Fruit fly (Drosophila melanogaster) whole organism, embryonic: ENCODE data around the gene CG31663.

ENCODE experiments used
- Bdp1 ChIP-seq: fragments of 200-800 bp; sonication (Bioruptor generic); optimal IDR thresholded peaks from 3 replicates; lab custom pipeline; 2016; ENCODE audit warnings: missing biosample characterization, missing genetic modification characterization
- Bteb2 ChIP-seq: fragments of 200-800 bp; sonication (Bioruptor generic); optimal IDR thresholded peaks from 2 replicates; lab custom pipeline; 2016; ENCODE audit warnings: missing biosample characterization, missing genetic modification characterization
- CG11695 ChIP-seq: fragments of 200-800 bp; sonication (Bioruptor generic); IDR thresholded peaks from 3 replicates; pipeline ENCODE4 v1.3.6; 2022; ENCODE audit warnings: missing biosample characterization, missing genetic modification characterization
- CG12659 ChIP-seq: fragments of 200-800 bp; sonication (Bioruptor generic); optimal IDR thresholded peaks from 3 replicates; lab custom pipeline; 2017; ENCODE audit warnings: mild to moderate bottlenecking, missing biosample characterization, missing genetic modification reagents, missing genetic modification characterization
- CG13287 ChIP-seq: fragments of 200-800 bp; sonication (Bioruptor generic); IDR thresholded peaks from 2 replicates; pipeline ENCODE4 v1.3.6; 2022; ENCODE audit warnings: missing biosample characterization, missing genetic modification characterization; ENCODE audit not compliant: partially characterized antibody
- CG13624 ChIP-seq: fragments of 200-800 bp; sonication (Bioruptor generic); optimal IDR thresholded peaks from 2 replicates; lab custom pipeline; 2016; ENCODE audit warnings: missing biosample characterization, missing genetic modification characterization
- CG14710 ChIP-seq: fragments of 200-800 bp; sonication (Bioruptor generic); optimal IDR thresholded peaks from 3 replicates; lab custom pipeline; 2019; ENCODE audit warnings: missing biosample characterization, mild to moderate bottlenecking, missing genetic modification characterization, moderate library complexity
- CG17612 ChIP-seq: fragments of 200-800 bp; sonication (Bioruptor generic); IDR thresholded peaks from 2 replicates; pipeline ENCODE4 v1.3.6; 2022; ENCODE audit warnings: missing biosample characterization, missing genetic modification characterization
- CG2120 ChIP-seq: fragments of 200-800 bp; sonication (Bioruptor generic); optimal IDR thresholded peaks from 3 replicates; lab custom pipeline; 2016; ENCODE audit warnings: missing biosample characterization, missing genetic modification characterization
- CG2678 ChIP-seq: fragments of 200-800 bp; sonication (Bioruptor generic); optimal IDR thresholded peaks from 3 replicates; lab custom pipeline; 2019; ENCODE audit warnings: missing biosample characterization, mild to moderate bottlenecking, missing genetic modification characterization, moderate library complexity
- CG2712 ChIP-seq: fragments of 200-800 bp; optimal IDR thresholded peaks from 3 replicates; lab custom pipeline; 2019; ENCODE audit warnings: missing biosample characterization, mild to moderate bottlenecking, missing genetic modification characterization, moderate library complexity
- CG31441 ChIP-seq: fragments of 200-800 bp; sonication (Bioruptor generic); IDR thresholded peaks from 2 replicates; pipeline ENCODE4 v1.3.6; 2022; ENCODE audit warnings: missing biosample characterization, missing genetic modification characterization
- CG3163 ChIP-seq: fragments of 200-800 bp; sonication (Bioruptor generic); optimal IDR thresholded peaks from 3 replicates; lab custom pipeline; 2016; ENCODE audit warnings: missing biosample characterization, missing genetic modification characterization
- CG8290 ChIP-seq, 3 experiments: fragments of 200-800 bp; sonication (Bioruptor generic); optimal IDR thresholded peaks; 2 replicates each; lab custom pipeline; 2016 to 2019; ENCODE audit warnings: missing biosample characterization in 3 of 3, missing genetic modification characterization in 3 of 3, mild to moderate bottlenecking in 2 of 3, moderate library complexity in 1 of 3
- D19A ChIP-seq: fragments of 200-800 bp; optimal IDR thresholded peaks from 3 replicates; lab custom pipeline; 2019; ENCODE audit warnings: missing biosample characterization, mild to moderate bottlenecking, missing genetic modification characterization, moderate library complexity
- D19B ChIP-seq: fragments of 200-800 bp; sonication (Bioruptor generic); optimal IDR thresholded peaks from 2 replicates; lab custom pipeline; 2017; ENCODE audit warnings: missing biosample characterization, mild to moderate bottlenecking, missing genetic modification characterization
- Drgx ChIP-seq: fragments of 200-800 bp; sonication (Bioruptor generic); IDR thresholded peaks from 2 replicates; pipeline ENCODE4 v1.3.6; 2022; ENCODE audit warnings: missing biosample characterization, missing genetic modification characterization
- E2f1 ChIP-seq: fragments of 200-800 bp; sonication (Bioruptor generic); IDR thresholded peaks from 2 replicates; pipeline ENCODE4 v1.3.6; 2022; ENCODE audit warnings: missing biosample characterization, missing genetic modification characterization
- Ets65A ChIP-seq: fragments of 200-800 bp; sonication (Bioruptor generic); peaks from one replicate; lab custom pipeline; 2016; ENCODE audit warnings: missing biosample characterization, missing genetic modification characterization
- Ets97D ChIP-seq: fragments of 200-800 bp; sonication (Bioruptor generic); optimal IDR thresholded peaks from 3 replicates; lab custom pipeline; 2016; ENCODE audit warnings: missing biosample characterization, missing genetic modification characterization
- Lim3 ChIP-seq: fragments of 200-800 bp; sonication (Bioruptor generic); IDR thresholded peaks from 2 replicates; pipeline ENCODE4 v1.3.6; 2022; ENCODE audit warnings: missing biosample characterization, missing genetic modification characterization
- MESR4 ChIP-seq: fragments of 200-800 bp; sonication (Bioruptor generic); optimal IDR thresholded peaks from 2 replicates; lab custom pipeline; 2018; ENCODE audit warnings: missing biosample characterization, mild to moderate bottlenecking, missing genetic modification characterization, moderate library complexity
- Med ChIP-seq: fragments of 200-800 bp; sonication (Bioruptor generic); peaks from one replicate; lab custom pipeline; 2016; ENCODE audit warnings: missing biosample characterization, missing genetic modification characterization, mild to moderate bottlenecking, inconsistent platforms, moderate library complexity
- NFAT ChIP-seq: fragments of 200-800 bp; sonication (Bioruptor generic); IDR thresholded peaks from 2 replicates; pipeline ENCODE4 v1.3.6; 2022; ENCODE audit warnings: missing biosample characterization, missing genetic modification characterization
- Oli ChIP-seq: fragments of 200-800 bp; sonication (Bioruptor generic); optimal IDR thresholded peaks from 2 replicates; lab custom pipeline; 2018; ENCODE audit warnings: missing biosample characterization, mild to moderate bottlenecking, missing genetic modification characterization, moderate library complexity
- Pdp1 ChIP-seq, 2 experiments: fragments of 200-800 bp; sonication (Bioruptor generic); optimal IDR thresholded peaks; 3 replicates each; lab custom pipeline; 2016; ENCODE audit warnings: missing biosample characterization in 2 of 2, missing genetic modification characterization in 2 of 2, mild to moderate bottlenecking in 1 of 2, moderate library complexity in 1 of 2
- Sox102F ChIP-seq: fragments of 200-800 bp; sonication (Bioruptor generic); optimal IDR thresholded peaks from 2 replicates; lab custom pipeline; 2018; ENCODE audit warnings: missing biosample characterization, mild to moderate bottlenecking, missing genetic modification characterization, moderate library complexity
- Trl ChIP-seq, 3 experiments: fragments of >200 bp in 2 of 3; fragments of 200-800 bp in 1 of 3; sonication (Bioruptor generic) in 1 of 3; optimal IDR thresholded peaks; 2 replicates in 1 of 3; 3 replicates in 2 of 3; lab custom pipeline; 2016 to 2017; ENCODE audit warnings: missing biosample characterization in 1 of 3, missing genetic modification characterization in 1 of 3
- amos ChIP-seq: fragments of 200-800 bp; sonication (Bioruptor generic); IDR thresholded peaks from 2 replicates; pipeline ENCODE4 v1.3.6; 2022; ENCODE audit warnings: missing biosample characterization, missing genetic modification characterization; ENCODE audit not compliant: partially characterized antibody
- ash1 ChIP-seq: fragments of 200-800 bp; sonication (Bioruptor generic); optimal IDR thresholded peaks from 2 replicates; lab custom pipeline; 2018; ENCODE audit warnings: missing biosample characterization, mild to moderate bottlenecking, missing genetic modification characterization
- bsh ChIP-seq, 2 experiments: fragments of 200-800 bp; sonication (Bioruptor generic); optimal IDR thresholded peaks; 2 replicates each; lab custom pipeline; 2017 to 2018; ENCODE audit warnings: mild to moderate bottlenecking in 2 of 2, missing biosample characterization in 2 of 2, missing genetic modification characterization in 2 of 2, moderate library complexity in 1 of 2
- chinmo ChIP-seq: fragments of 200-800 bp; sonication (Bioruptor generic); IDR thresholded peaks from 4 replicates; pipeline ENCODE4 v1.3.6; 2022; ENCODE audit warnings: missing biosample characterization, missing genetic modification characterization; ENCODE audit not compliant: partially characterized antibody
- crp ChIP-seq, 2 experiments: fragments of 200-800 bp; sonication (Bioruptor generic); optimal IDR thresholded peaks; 2 replicates in 1 of 2; 3 replicates in 1 of 2; lab custom pipeline; 2017; ENCODE audit warnings: missing biosample characterization in 2 of 2, missing genetic modification characterization in 2 of 2, mild to moderate bottlenecking in 1 of 2, moderate library complexity in 1 of 2
- danr ChIP-seq: fragments of 200-800 bp; sonication (Bioruptor generic); IDR thresholded peaks from 2 replicates; pipeline ENCODE4 v1.3.6; 2022; ENCODE audit warnings: missing biosample characterization, missing genetic modification characterization
- gfzf ChIP-seq: fragments of 200-800 bp; sonication (Bioruptor generic); optimal IDR thresholded peaks from 2 replicates; lab custom pipeline; 2016; ENCODE audit warnings: missing biosample characterization, mild to moderate bottlenecking, missing genetic modification characterization, moderate library complexity
- hkb ChIP-seq, 2 experiments: fragments of 200-800 bp in 1 of 2; fragments of >200 bp in 1 of 2; sonication (Bioruptor generic) in 1 of 2; IDR thresholded peaks in 1 of 2; optimal IDR thresholded peaks in 1 of 2; 2 replicates each; pipeline versions ENCODE4 v1.3.6 to Lab custom; 2017 to 2022; ENCODE audit warnings: missing biosample characterization in 1 of 2, missing genetic modification characterization in 1 of 2
- jigr1 ChIP-seq: fragments of 200-800 bp; sonication (Bioruptor generic); IDR thresholded peaks from 3 replicates; pipeline ENCODE4 v1.3.6; 2022; ENCODE audit warnings: missing biosample characterization, missing genetic modification characterization
- knrl ChIP-seq: fragments of 200-800 bp; sonication (Bioruptor generic); IDR thresholded peaks from 3 replicates; pipeline ENCODE4 v1.3.6; 2022; ENCODE audit warnings: missing biosample characterization, missing genetic modification characterization; ENCODE audit not compliant: partially characterized antibody
- lab ChIP-seq: fragments of 200-800 bp; sonication (Bioruptor generic); optimal IDR thresholded peaks from 3 replicates; lab custom pipeline; 2017; ENCODE audit warnings: missing biosample characterization, missing genetic modification characterization, mild to moderate bottlenecking, moderate library complexity, missing genetic modification reagents
- pan ChIP-seq, 4 experiments: fragments of >200 bp in 3 of 4; fragments of 200-800 bp in 1 of 4; sonication (Bioruptor generic) in 1 of 4; optimal IDR thresholded peaks in 3 of 4; IDR thresholded peaks in 1 of 4; 2 replicates each; pipeline versions ENCODE4 v1.3.6 to Lab custom; 2017 to 2022; ENCODE audit warnings: missing biosample characterization in 2 of 4, missing genetic modification characterization in 2 of 4, mixed read lengths in 1 of 4
- prd ChIP-seq, 3 experiments: fragments of >200 bp in 2 of 3; fragments of 200-800 bp in 1 of 3; sonication (Bioruptor generic) in 1 of 3; optimal IDR thresholded peaks in 2 of 3; IDR thresholded peaks in 1 of 3; 2 replicates in 2 of 3; 3 replicates in 1 of 3; pipeline versions ENCODE4 v1.3.6 to Lab custom; 2017 to 2022; ENCODE audit warnings: missing biosample characterization in 1 of 3, missing genetic modification characterization in 1 of 3
- pzg ChIP-seq: fragments of 200-800 bp; sonication (Bioruptor generic); optimal IDR thresholded peaks from 3 replicates; lab custom pipeline; 2018; ENCODE audit warnings: missing biosample characterization, mild to moderate bottlenecking, missing genetic modification characterization, moderate library complexity
- row ChIP-seq: fragments of 200-800 bp; sonication (Bioruptor generic); IDR thresholded peaks from 3 replicates; pipeline ENCODE4 v1.3.6; 2022; ENCODE audit warnings: missing biosample characterization, missing genetic modification characterization
- sens ChIP-seq: fragments of 200-800 bp; sonication (Bioruptor generic); peaks from one replicate; lab custom pipeline; 2016; ENCODE audit warnings: missing biosample characterization, missing genetic modification characterization
- stwl ChIP-seq: fragments of 200-800 bp; sonication (Bioruptor generic); optimal IDR thresholded peaks from 3 replicates; lab custom pipeline; 2018; ENCODE audit warnings: missing biosample characterization, mild to moderate bottlenecking, missing genetic modification characterization, moderate library complexity
- z ChIP-seq: fragments of 200-800 bp; sonication (Bioruptor generic); IDR thresholded peaks from 3 replicates; pipeline ENCODE4 v1.3.6; 2022; ENCODE audit warnings: missing biosample characterization, missing genetic modification characterization
- zen ChIP-seq: fragments of 200-800 bp; sonication (Bioruptor generic); optimal IDR thresholded peaks from 3 replicates; lab custom pipeline; 2018; ENCODE audit warnings: missing biosample characterization, mild to moderate bottlenecking, missing genetic modification characterization, moderate library complexity

Gene CG31663

dm6 chr2L:1909681-1910080 is 28.4 kb upstream of the CG31663 start (continued):
- TF ChIP-seq ash1 (no peak), CG2712 (tag; lab: Kevin White, UChicago) (peak; percentile 34), gfzf (peak; percentile 37), Sox102F (GFP tag; lab: Kevin White, UChicago) (no peak), danr (GFP tag; lab: Robert Waterston, UW) (no peak), lab (GFP tag; lab: Kevin White, UChicago) (no peak), CG13624 (GFP tag; lab: Kevin White, UChicago) (peak; percentile 37), crp (GFP tag; optimal IDR thresholded peaks at IDR 0.05; lab: Kevin White, UChicago) (peak in 1 of 2 experiments; percentile 39), pzg (GFP tag; lab: Kevin White, UChicago) (peak; percentile 7), sens (peak; percentile 58), CG17612 (GFP tag; lab: Robert Waterston, UW) (no peak), CG8290 (GFP tag; optimal IDR thresholded peaks at IDR 0.05; lab: Kevin White, UChicago) (peak; percentile 59), CG8290 (tag; optimal IDR thresholded peaks at IDR 0.05; lab: Kevin White, UChicago) (peak in 1 of 2 experiments; percentile 65), Bteb2 (no peak), jigr1 (GFP tag; lab: Robert Waterston, UW) (no peak), z (peak; percentile 67; the same call in 1 of the 3 replicates), MESR4 (GFP tag; lab: Kevin White, UChicago) (no peak), Pdp1 (GFP tag; optimal IDR thresholded peaks at IDR 0.05; lab: Kevin White, UChicago) (peak in 1 of 2 experiments; percentile 15), Trl (optimal IDR thresholded peaks at IDR 0.05; lab: Kevin White, UChicago) (peak; percentile 25 to 30), Trl (GFP tag; optimal IDR thresholded peaks at IDR 0.05; lab: Kevin White, UChicago) (no peak), zen (tag; lab: Kevin White, UChicago) (peak; percentile 5), stwl (tag; lab: Kevin White, UChicago) (peak; percentile 71), amos (GFP tag; lab: Robert Waterston, UW) (peak; percentile 29; the same call in 1 of the 2 replicates), knrl (GFP tag; lab: Robert Waterston, UW) (peak; percentile 40; the same call in 1 of the 3 replicates), CG14710 (peak; percentile 11), CG31441 (GFP tag; lab: Robert Waterston, UW) (no peak), chinmo (GFP tag; lab: Robert Waterston, UW) (peak; percentile 71; the same call in 2 of the 4 replicates), CG12659 (peak; percentile 2), CG3163 (peak; percentile 68), CG13287 (GFP tag; lab: Robert Waterston, UW) (peak; percentile 43; the same call in 1 of the 2 replicates), Bdp1 (GFP tag; lab: Kevin White, UChicago) (no peak), bsh (GFP tag; optimal IDR thresholded peaks at IDR 0.05; lab: Kevin White, UChicago) (no peak), hkb (optimal IDR thresholded peaks at IDR 0.05; lab: Kevin White, UChicago) (peak; percentile 18), hkb (GFP tag; IDR thresholded peaks at IDR 0.05; lab: Robert Waterston, UW) (no peak)

- TF ChIP-seq Drgx (GFP tag; lab: Robert Waterston, UW): peak; percentile 52; the same call in 1 of the 2 replicates
- no peak for TF ChIP-seq Lim3 (GFP tag; lab: Robert Waterston, UW)
- peak; percentile 52 for TF ChIP-seq D19B (GFP tag; lab: Kevin White, UChicago)
- TF ChIP-seq row (GFP tag; lab: Robert Waterston, UW): 0 out of 3 replicates have a peak, but pooled peaks have one; percentile 27
- TF ChIP-seq D19A (tag; lab: Kevin White, UChicago): peak; percentile 7
- TF ChIP-seq E2f1 (GFP tag; lab: Robert Waterston, UW): peak; percentile 19; the same call in 1 of the 2 replicates
- peak; percentile 75 for TF ChIP-seq Ets65A (GFP tag; lab: Kevin White, UChicago)
- TF ChIP-seq Oli (tag; lab: Kevin White, UChicago): peak; percentile 9
- TF ChIP-seq Ets97D (GFP tag; lab: Kevin White, UChicago): no peak
- no peak for TF ChIP-seq pan (optimal IDR thresholded peaks at IDR 0.05; lab: Kevin White, UChicago)
- TF ChIP-seq pan (GFP tag; optimal IDR thresholded peaks at IDR 0.05 in 1 of 2, IDR thresholded peaks at IDR 0.05 in 1 of 2): peak in 1 of 2 experiments; percentile 9
- TF ChIP-seq CG2678 (tag; lab: Kevin White, UChicago): peak; percentile 5
- no peak for TF ChIP-seq CG13287 (GFP tag; lab: Robert Waterston, UW)
- TF ChIP-seq NFAT (GFP tag; lab: Robert Waterston, UW): peak; percentile 46; the same call in 1 of the 2 replicates
- TF ChIP-seq Med (GFP tag; lab: Kevin White, UChicago): peak; percentile 53
- peak; percentile 13 for TF ChIP-seq CG2120 (GFP tag; lab: Kevin White, UChicago)
- TF ChIP-seq CG11695 (GFP tag; lab: Robert Waterston, UW): 0 out of 3 replicates have a peak, but pooled peaks have one; percentile 31
- no peak for TF ChIP-seq prd (optimal IDR thresholded peaks at IDR 0.05; lab: Kevin White, UChicago)
- TF ChIP-seq prd (GFP tag; IDR thresholded peaks at IDR 0.05; lab: Robert Waterston, UW): peak; percentile 29; the same call in 1 of the 3 replicates
Observed at dm6 chr2L:1907098-1907497, 25.8 kb upstream of the CG31663 start.
